Fruit fly (Drosophila melanogaster) whole organism, adult: ENCODE measurements around the gene CG8188.

ENCODE experiments used
- CG11617 ChIP-seq: fragments of 200-800 bp; sonication (Bioruptor generic); optimal IDR thresholded peaks from 2 replicates; lab custom pipeline; 2017; ENCODE audit warnings: mild to moderate bottlenecking, missing biosample characterization, missing genetic modification reagents, missing genetic modification characterization
- CG12768 ChIP-seq: fragments of 200-800 bp; sonication (Bioruptor generic); optimal IDR thresholded peaks from 2 replicates; lab custom pipeline; 2017; ENCODE audit warnings: missing biosample characterization, missing genetic modification characterization, mild to moderate bottlenecking, moderate library complexity, missing genetic modification reagents
- CG14711 ChIP-seq: fragments of 200-800 bp; sonication (Bioruptor generic); optimal IDR thresholded peaks from 2 replicates; lab custom pipeline; 2018; ENCODE audit warnings: missing biosample characterization, mild to moderate bottlenecking, missing genetic modification characterization, moderate library complexity
- CG1620 ChIP-seq: fragments of 200-800 bp; sonication (Bioruptor generic); optimal IDR thresholded peaks from 2 replicates; lab custom pipeline; 2016; ENCODE audit warnings: missing biosample characterization, missing genetic modification characterization
- CG33017 ChIP-seq: fragments of 200-800 bp; sonication (Bioruptor generic); optimal IDR thresholded peaks from 2 replicates; lab custom pipeline; 2018; ENCODE audit warnings: missing biosample characterization, mild to moderate bottlenecking, missing genetic modification characterization, moderate library complexity
- CG5204 ChIP-seq: fragments of 200-800 bp; sonication (Bioruptor generic); optimal IDR thresholded peaks from 2 replicates; lab custom pipeline; 2016; ENCODE audit warnings: missing biosample characterization, missing genetic modification characterization
- CG7045 ChIP-seq: fragments of 200-800 bp; sonication (Bioruptor generic); optimal IDR thresholded peaks from 2 replicates; lab custom pipeline; 2017; ENCODE audit warnings: missing biosample characterization, mild to moderate bottlenecking, missing genetic modification characterization
- CG7101 ChIP-seq: fragments of 200-800 bp; sonication (Bioruptor generic); optimal IDR thresholded peaks from 2 replicates; lab custom pipeline; 2018; ENCODE audit warnings: missing biosample characterization, mild to moderate bottlenecking, missing genetic modification characterization, moderate library complexity
- Clk ChIP-seq: fragments of 200-800 bp; sonication (Bioruptor generic); optimal IDR thresholded peaks from 2 replicates; lab custom pipeline; 2017; ENCODE audit warnings: missing biosample characterization, missing genetic modification characterization
- Crg-1 ChIP-seq: fragments of 200-800 bp; sonication (Bioruptor generic); optimal IDR thresholded peaks from 2 replicates; lab custom pipeline; 2016; ENCODE audit warnings: missing biosample characterization, missing genetic modification characterization
- Hr96 ChIP-seq: fragments of 200-800 bp; sonication (Bioruptor generic); optimal IDR thresholded peaks from 2 replicates; lab custom pipeline; 2016; ENCODE audit warnings: missing biosample characterization, missing genetic modification characterization
- Mnt ChIP-seq: fragments of 200-800 bp; sonication (Bioruptor generic); optimal IDR thresholded peaks from 2 replicates; lab custom pipeline; 2016; ENCODE audit warnings: missing biosample characterization, mild to moderate bottlenecking, missing genetic modification characterization
- bab1 ChIP-seq: fragments of 200-800 bp; sonication (Bioruptor generic); optimal IDR thresholded peaks from 3 replicates; lab custom pipeline; 2019; ENCODE audit warnings: missing biosample characterization, mild to moderate bottlenecking, missing genetic modification characterization, moderate library complexity
- cic ChIP-seq: fragments of 200-800 bp; sonication (Bioruptor generic); optimal IDR thresholded peaks from 2 replicates; lab custom pipeline; 2017; ENCODE audit warnings: missing biosample characterization, mild to moderate bottlenecking, missing genetic modification characterization, moderate library complexity
- cnc ChIP-seq, 2 experiments: fragments of >200 bp; optimal IDR thresholded peaks; 2 replicates each; lab custom pipeline; 2017
- kay ChIP-seq: fragments of 200-800 bp; sonication (Bioruptor generic); peaks from one replicate; lab custom pipeline; 2016; ENCODE audit warnings: missing biosample characterization, missing genetic modification characterization, borderline replicate concordance
- ovo ChIP-seq: fragments of 200-800 bp; sonication (Bioruptor generic); optimal IDR thresholded peaks from 2 replicates; lab custom pipeline; 2016; ENCODE audit warnings: missing biosample characterization, missing genetic modification characterization
- pad ChIP-seq: fragments of 200-800 bp; sonication (Bioruptor generic); optimal IDR thresholded peaks from 3 replicates; lab custom pipeline; 2017; ENCODE audit warnings: missing biosample characterization, missing genetic modification characterization, mild to moderate bottlenecking, moderate library complexity, missing genetic modification reagents
- tj ChIP-seq: fragments of 200-800 bp; sonication (Bioruptor generic); optimal IDR thresholded peaks from 3 replicates; lab custom pipeline; 2017; ENCODE audit warnings: missing biosample characterization, mild to moderate bottlenecking, missing genetic modification characterization, moderate library complexity
- toe ChIP-seq: fragments of 200-800 bp; sonication (Bioruptor generic); optimal IDR thresholded peaks from 2 replicates; lab custom pipeline; 2016; ENCODE audit warnings: missing biosample characterization, missing genetic modification characterization

CG8188 gene

DNA sequence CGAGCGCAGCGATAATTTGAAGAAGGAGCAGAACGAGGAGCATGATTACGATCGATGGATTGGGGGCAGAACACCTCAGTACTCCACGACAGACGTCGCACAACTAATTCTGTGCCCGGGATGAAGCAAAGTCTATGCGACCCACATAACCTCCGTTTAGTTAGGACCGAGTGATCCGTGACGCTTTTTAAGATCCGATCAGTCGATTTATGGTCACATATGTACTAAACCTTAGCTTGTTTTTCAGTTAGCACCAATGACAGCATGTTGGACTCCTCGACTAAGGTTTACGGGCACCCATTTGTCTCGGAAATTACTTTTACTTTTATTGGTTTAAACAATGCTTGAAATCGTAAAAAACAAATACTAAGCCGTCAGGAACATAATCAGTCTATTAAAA lies 31.0 kb downstream of the CG8188 start, which contains the start of gene CG12990:
Gene CG12990, minus strand, starts transcription at position 101 of the 400 bp plus-strand sequence.
- no peak for TF ChIP-seq cnc (optimal IDR thresholded peaks at IDR 0.05; lab: Kevin White, UChicago)
- TF ChIP-seq bab1 (GFP tag; lab: Kevin White, UChicago): no peak
- TF ChIP-seq CG33017 (tag; lab: Kevin White, UChicago): no peak
- no peak for TF ChIP-seq CG11617 (GFP tag; lab: Kevin White, UChicago)
- TF ChIP-seq ovo (GFP tag; lab: Kevin White, UChicago): no peak
- TF ChIP-seq cic (GFP tag; lab: Kevin White, UChicago): no peak
- no peak for TF ChIP-seq tj (GFP tag; lab: Kevin White, UChicago)
- TF ChIP-seq Crg-1 (GFP tag; lab: Kevin White, UChicago): no peak

DNA sequence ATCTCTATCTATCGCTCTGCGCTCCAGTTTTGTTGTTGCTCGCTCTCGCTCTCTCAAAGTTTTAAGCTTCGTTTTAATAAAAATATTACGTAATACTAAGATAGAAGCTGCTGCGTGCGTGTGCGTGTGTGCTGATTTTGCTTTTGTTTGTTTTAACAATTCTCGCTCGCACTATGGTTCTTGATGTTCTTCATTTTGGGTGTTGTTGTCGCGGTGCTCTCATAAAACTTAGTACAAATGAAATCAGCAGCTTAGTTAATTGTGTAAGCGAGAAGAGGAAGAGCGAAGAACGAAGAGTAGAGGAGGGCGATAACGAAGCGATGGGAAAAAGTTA lies 43.7 kb downstream of the CG8188 start:
- TF ChIP-seq Hr96 (GFP tag; lab: Kevin White, UChicago) (no peak), kay (GFP tag; lab: Kevin White, UChicago) (no peak), cnc (optimal IDR thresholded peaks at IDR 0.05; lab: Kevin White, UChicago) (no peak), CG7101 (tag; lab: Kevin White, UChicago) (no peak), cic (GFP tag; lab: Kevin White, UChicago) (no peak)

DNA sequence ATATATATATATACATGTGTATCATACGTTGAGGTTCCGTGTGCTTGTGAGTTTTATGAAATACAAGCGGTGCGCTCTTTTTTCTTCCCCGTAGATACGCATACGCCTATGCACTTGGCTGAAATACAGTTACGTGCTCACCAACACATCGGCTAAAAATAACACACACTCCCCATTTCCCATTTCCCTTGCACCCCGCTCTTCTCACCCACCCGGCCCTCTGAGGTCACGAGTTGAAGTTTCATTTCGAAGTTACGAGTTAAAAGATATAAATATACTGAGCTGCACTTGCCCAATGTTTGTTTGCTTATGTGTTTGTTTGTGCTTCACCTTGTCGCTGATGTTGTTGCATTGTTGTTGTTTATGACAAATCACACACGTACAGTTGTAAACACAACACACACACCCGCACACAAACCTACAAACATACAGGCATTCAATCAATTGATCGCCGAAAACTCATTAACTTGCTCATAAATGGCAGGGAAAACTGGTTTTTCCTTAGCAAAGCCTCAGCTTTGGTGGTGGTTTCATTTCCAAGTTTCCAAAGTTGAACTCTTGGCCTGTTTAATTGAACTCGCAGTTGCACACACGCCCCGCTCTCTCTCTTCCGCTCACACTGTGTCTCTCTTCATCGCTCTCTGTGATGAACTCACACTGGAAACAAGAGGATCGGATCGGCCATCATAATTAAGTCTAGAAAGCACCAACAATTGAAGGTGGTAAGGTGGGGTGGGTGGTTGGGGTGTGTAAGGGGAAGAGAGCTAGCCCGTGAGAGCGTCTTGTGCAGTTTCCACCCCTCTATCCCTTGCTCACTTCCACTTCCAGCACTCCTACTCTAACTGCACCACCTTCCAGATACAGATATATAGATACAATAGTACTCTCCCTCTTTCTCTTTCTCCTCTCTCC lies 44.4 kb downstream of the CG8188 start:
- TF ChIP-seq CG7101 (tag; lab: Kevin White, UChicago): no peak
- TF ChIP-seq CG12768: no peak
- no peak for TF ChIP-seq ovo (GFP tag; lab: Kevin White, UChicago)
- TF ChIP-seq toe (GFP tag; lab: Kevin White, UChicago): no peak
- no peak for TF ChIP-seq CG1620 (GFP tag; lab: Kevin White, UChicago)
- no peak for TF ChIP-seq cic (GFP tag; lab: Kevin White, UChicago)
- TF ChIP-seq Clk (GFP tag; lab: Kevin White, UChicago): no peak
- no peak for TF ChIP-seq Mnt (GFP tag; lab: Kevin White, UChicago)
- TF ChIP-seq kay (GFP tag; lab: Kevin White, UChicago): no peak
- no peak for TF ChIP-seq CG33017 (tag; lab: Kevin White, UChicago)
- no peak for TF ChIP-seq CG11617 (GFP tag; lab: Kevin White, UChicago)
- no peak for TF ChIP-seq cnc (optimal IDR thresholded peaks at IDR 0.05; lab: Kevin White, UChicago)
- no peak for TF ChIP-seq Hr96 (GFP tag; lab: Kevin White, UChicago)
- TF ChIP-seq tj (GFP tag; lab: Kevin White, UChicago): no peak
- TF ChIP-seq Crg-1 (GFP tag; lab: Kevin White, UChicago): no peak
- no peak for TF ChIP-seq CG14711 (tag; lab: Kevin White, UChicago)
- no peak for TF ChIP-seq pad
- TF ChIP-seq CG7045 (GFP tag; lab: Kevin White, UChicago): no peak
- TF ChIP-seq CG5204 (GFP tag; lab: Kevin White, UChicago): no peak

DNA sequence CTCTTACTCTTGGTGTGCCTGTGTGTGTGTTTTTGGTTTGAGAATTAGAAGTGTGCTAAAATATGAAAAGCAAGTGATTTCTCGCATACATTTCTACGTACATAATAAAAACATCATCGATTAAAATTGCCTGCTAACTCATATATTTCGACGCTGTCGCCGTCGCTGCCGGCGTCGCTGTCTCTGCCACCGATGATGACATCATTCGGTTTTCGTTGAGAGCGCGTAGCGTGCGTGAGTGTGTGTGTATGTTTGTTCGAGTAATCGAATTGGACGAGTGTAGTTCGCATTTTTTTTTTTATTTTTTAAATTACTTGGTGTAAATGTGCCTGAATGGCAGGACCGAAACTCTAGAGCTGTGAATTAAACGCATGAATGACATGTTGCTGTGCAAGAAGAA lies 45.1 kb downstream of the CG8188 start:
- no peak for TF ChIP-seq bab1 (GFP tag; lab: Kevin White, UChicago)
- TF ChIP-seq tj (GFP tag; lab: Kevin White, UChicago): peak; percentile 3

DNA sequence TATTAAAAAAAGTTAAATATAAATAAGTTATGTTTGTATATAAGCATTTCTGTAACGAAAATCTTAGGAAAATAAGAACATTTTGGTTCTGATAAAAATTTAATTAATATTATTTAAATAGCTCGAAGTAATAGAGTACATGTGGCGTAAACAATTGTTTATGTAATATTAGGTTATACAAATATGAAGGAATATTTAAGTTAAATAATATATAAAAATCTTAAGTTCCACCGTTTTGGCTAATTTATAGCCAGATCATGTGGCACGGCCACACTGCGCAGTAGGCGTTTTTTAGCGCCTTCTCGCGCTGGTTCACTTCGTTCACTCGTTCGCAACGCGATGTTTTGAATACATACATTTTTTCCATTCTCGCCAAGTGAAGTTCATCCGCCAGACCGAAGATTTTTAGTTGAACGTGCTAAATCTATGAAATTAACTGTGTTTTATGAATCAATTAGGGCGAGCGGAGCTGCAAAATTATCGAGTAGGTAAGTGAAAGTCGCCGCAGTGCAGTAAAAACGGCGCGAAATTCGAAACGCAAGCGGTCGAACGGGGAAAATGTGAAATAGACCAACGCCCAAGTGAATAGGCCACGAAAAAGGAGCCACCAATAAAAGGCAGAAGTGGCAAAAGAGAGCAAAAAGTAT lies 45.7 kb downstream of the CG8188 start, which contains the start of gene beta-Spec:
Gene beta-Spec, plus strand, starts transcription at position 323 of the 647 bp plus-strand sequence.
- TF ChIP-seq bab1 (GFP tag; lab: Kevin White, UChicago): peak; percentile 40
- no peak for TF ChIP-seq Crg-1 (GFP tag; lab: Kevin White, UChicago)

DNA sequence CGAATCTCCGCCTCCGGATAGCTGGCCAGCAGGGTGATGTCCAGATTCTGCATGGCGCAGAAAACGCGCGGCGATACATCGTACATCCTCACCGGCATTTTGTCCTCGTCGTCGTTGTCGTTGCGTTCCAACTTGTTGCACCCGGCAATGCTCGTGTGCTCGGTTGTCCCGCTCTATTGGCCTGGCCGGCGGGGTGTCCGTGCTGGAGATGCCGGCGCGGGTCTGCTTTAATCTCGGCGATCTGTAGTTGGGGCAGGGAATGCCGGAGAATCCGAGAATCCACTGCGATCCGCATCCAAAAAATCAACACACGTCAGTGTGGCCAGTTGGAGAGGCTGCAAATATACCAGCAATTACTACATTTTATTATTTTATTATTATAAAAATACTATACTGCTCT lies 46.3 kb downstream of the CG8188 start, which contains the start of gene IntS2:
Gene IntS2, minus strand, starts transcription at position 318 of the 400 bp plus-strand sequence.
- no peak for TF ChIP-seq CG11617 (GFP tag; lab: Kevin White, UChicago)
- no peak for TF ChIP-seq CG14711 (tag; lab: Kevin White, UChicago)
- TF ChIP-seq pad: no peak
- no peak for TF ChIP-seq CG7045 (GFP tag; lab: Kevin White, UChicago)
- TF ChIP-seq tj (GFP tag; lab: Kevin White, UChicago): no peak
- TF ChIP-seq Crg-1 (GFP tag; lab: Kevin White, UChicago): no peak
- no peak for TF ChIP-seq CG5204 (GFP tag; lab: Kevin White, UChicago)
- TF ChIP-seq bab1 (GFP tag; lab: Kevin White, UChicago): no peak
- no peak for TF ChIP-seq Hr96 (GFP tag; lab: Kevin White, UChicago)
- TF ChIP-seq ovo (GFP tag; lab: Kevin White, UChicago): no peak
- no peak for TF ChIP-seq toe (GFP tag; lab: Kevin White, UChicago)
- TF ChIP-seq CG1620 (GFP tag; lab: Kevin White, UChicago): no peak
- no peak for TF ChIP-seq Clk (GFP tag; lab: Kevin White, UChicago)
- no peak for TF ChIP-seq cic (GFP tag; lab: Kevin White, UChicago)
- no peak for TF ChIP-seq CG12768
- TF ChIP-seq kay (GFP tag; lab: Kevin White, UChicago): no peak
- TF ChIP-seq cnc (optimal IDR thresholded peaks at IDR 0.05; lab: Kevin White, UChicago): no peak
